Fruit fly (Drosophila melanogaster): ENCODE data around the gene LManI.

LManI gene

dm6 chr2L:10428528-10428927, 28.5 kb downstream of the LManI start, which contains the start of gene CG5188 (continued):
- TF ChIP-seq CG4730 (GFP tag; IDR thresholded peaks at IDR 0.05), result no peak
- TF ChIP-seq schlank (tag; optimal IDR thresholded peaks at IDR 0.05), result no peak
- TF ChIP-seq Lhr (GFP tag; optimal IDR thresholded peaks at IDR 0.05), result no peak
- TF ChIP-seq Usf (GFP tag; optimal IDR thresholded peaks at IDR 0.05), result no peak
- TF ChIP-seq sug (tag; optimal IDR thresholded peaks at IDR 0.05), result peak; percentile 35
- no peak for TF ChIP-seq ro (GFP tag; IDR thresholded peaks at IDR 0.05)
- no peak for TF ChIP-seq pita (GFP tag; optimal IDR thresholded peaks at IDR 0.05)
- no peak for TF ChIP-seq CG33213 (GFP tag; optimal IDR thresholded peaks at IDR 0.05)
- peak; percentile 63; the same call in 2 of the 3 replicates for TF ChIP-seq CG34422 (GFP tag; IDR thresholded peaks at IDR 0.05)
- TF ChIP-seq Fer2 (tag; optimal IDR thresholded peaks at IDR 0.05), result no peak
- TF ChIP-seq NfI (GFP tag; optimal IDR thresholded peaks at IDR 0.05), result peak; percentile 47
- TF ChIP-seq Ets65A (GFP tag), result no peak
- TF ChIP-seq exex (tag; optimal IDR thresholded peaks at IDR 0.05), result no peak
- no peak for TF ChIP-seq tio (GFP tag; optimal IDR thresholded peaks at IDR 0.05)
- no peak for TF ChIP-seq CG12104 (GFP tag; optimal IDR thresholded peaks at IDR 0.05)
- TF ChIP-seq psq (GFP tag; optimal IDR thresholded peaks at IDR 0.05), result no peak
- TF ChIP-seq CG4617 (GFP tag; optimal IDR thresholded peaks at IDR 0.05; ENCODE audit: borderline replicate concordance), result peak; percentile 19
- TF ChIP-seq CG14441 (GFP tag; IDR thresholded peaks at IDR 0.05), result no peak
- no peak for TF ChIP-seq HLH54F (GFP tag; optimal IDR thresholded peaks at IDR 0.05)
- TF ChIP-seq dimm (GFP tag; IDR thresholded peaks at IDR 0.05), result no peak
- no peak for TF ChIP-seq CG6813 (GFP tag; optimal IDR thresholded peaks at IDR 0.05)
- no peak for TF ChIP-seq CG18599 (GFP tag; optimal IDR thresholded peaks at IDR 0.05)
- TF ChIP-seq twi (tag; optimal IDR thresholded peaks at IDR 0.05), result no peak
- TF ChIP-seq ash1 (GFP tag; optimal IDR thresholded peaks at IDR 0.05), result no peak
- TF ChIP-seq CG5245 (GFP tag; optimal IDR thresholded peaks at IDR 0.05), result peak; percentile 7
- TF ChIP-seq CG10431 (GFP tag; optimal IDR thresholded peaks at IDR 0.05), result peak; percentile 2
- peak; percentile 9 for TF ChIP-seq CG1529 (GFP tag; optimal IDR thresholded peaks at IDR 0.05)
- TF ChIP-seq B-H2 (GFP tag; optimal IDR thresholded peaks at IDR 0.05), result peak; percentile 1
- no peak for TF ChIP-seq Hmx (GFP tag; optimal IDR thresholded peaks at IDR 0.05)
- no peak for TF ChIP-seq jigr1 (GFP tag; IDR thresholded peaks at IDR 0.05)
- no peak for TF ChIP-seq pfk (GFP tag; optimal IDR thresholded peaks at IDR 0.05)
- TF ChIP-seq crc (GFP tag; optimal IDR thresholded peaks at IDR 0.05), result no peak
- TF ChIP-seq caup (GFP tag; optimal IDR thresholded peaks at IDR 0.05; ENCODE audit: severe bottlenecking), result peak; percentile 47
- TF ChIP-seq CG12769 (tag; optimal IDR thresholded peaks at IDR 0.05), result no peak
- TF ChIP-seq nau (GFP tag; optimal IDR thresholded peaks at IDR 0.05), result peak; percentile 10
- TF ChIP-seq CG13287 (GFP tag; IDR thresholded peaks at IDR 0.05; ENCODE audit: partially characterized antibody), result peak; percentile 62; the same call in 1 of the 2 replicates
- TF ChIP-seq CG7963 (GFP tag; IDR thresholded peaks at IDR 0.05; ENCODE audit: partially characterized antibody), result no peak
- no peak for TF ChIP-seq Gsc (GFP tag; IDR thresholded peaks at IDR 0.05)
- no peak for TF ChIP-seq gro (GFP tag; optimal IDR thresholded peaks at IDR 0.05)
- TF ChIP-seq CG17385 (GFP tag; optimal IDR thresholded peaks at IDR 0.05), result peak; percentile 48
- TF ChIP-seq lab (GFP tag; optimal IDR thresholded peaks at IDR 0.05), result no peak
- no peak for TF ChIP-seq CG13624 (GFP tag; optimal IDR thresholded peaks at IDR 0.05)
- TF ChIP-seq CG18011 (GFP tag; optimal IDR thresholded peaks at IDR 0.05), result no peak
- TF ChIP-seq Lim3 (GFP tag; IDR thresholded peaks at IDR 0.05), result no peak
- peak; percentile 27 for TF ChIP-seq Hsf (GFP tag; optimal IDR thresholded peaks at IDR 0.05)
- TF ChIP-seq Hmr (GFP tag; optimal IDR thresholded peaks at IDR 0.05), result no peak
- no peak for TF ChIP-seq org-1 (GFP tag; optimal IDR thresholded peaks at IDR 0.05)
- peak; percentile 9 for TF ChIP-seq Hr3 (GFP tag; optimal IDR thresholded peaks at IDR 0.05)
- TF ChIP-seq maf-S (GFP tag; optimal IDR thresholded peaks at IDR 0.05), result no peak
- peak; percentile 61 for TF ChIP-seq Rfx (GFP tag; IDR thresholded peaks at IDR 0.05)
- no peak for TF ChIP-seq insv (GFP tag; optimal IDR thresholded peaks at IDR 0.05)

All from whole organism, embryonic.